Fruit fly (Drosophila melanogaster): Measurements from ENCODE around the gene Cyp12e1.

Gene Cyp12e1

DNA sequence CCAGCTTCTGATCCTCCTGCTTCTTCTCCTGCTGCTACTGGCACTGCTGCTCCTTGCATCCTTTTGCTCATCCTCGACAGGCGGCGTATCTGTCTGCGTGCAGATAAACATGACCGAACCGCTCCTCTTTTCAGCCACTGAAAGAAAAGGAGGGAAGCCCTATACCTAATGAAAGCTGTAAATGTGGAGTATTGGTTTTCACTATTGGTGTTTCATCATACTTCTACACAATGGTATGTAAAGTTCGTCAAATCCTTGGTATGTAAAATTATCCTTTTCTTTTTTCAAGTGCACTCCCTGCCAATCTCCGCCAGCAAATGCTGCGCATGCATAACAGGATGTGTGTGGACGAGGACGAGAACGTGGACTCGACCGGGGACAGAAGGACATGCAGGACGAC, 6.3 kb upstream of the Cyp12e1 start, which contains the start of gene CG46270:
CG46270 (minus strand) TSS at position 101 of the 400 bp plus-strand sequence.
- TF ChIP-seq CG6163 (GFP tag; IDR thresholded peaks at IDR 0.05) (no peak), salr (GFP tag; optimal IDR thresholded peaks at IDR 0.05) (no peak), Sox14 (GFP tag; optimal IDR thresholded peaks at IDR 0.05) (no peak), CG8319 (GFP tag; optimal IDR thresholded peaks at IDR 0.05) (no peak), pdm3 (GFP tag; optimal IDR thresholded peaks at IDR 0.05) (no peak), CG10669 (GFP tag; optimal IDR thresholded peaks at IDR 0.05) (no peak), CG15336 (GFP tag; IDR thresholded peaks at IDR 0.05) (no peak), Hr39 (GFP tag; optimal IDR thresholded peaks at IDR 0.05) (no peak), Eip93F (GFP tag; optimal IDR thresholded peaks at IDR 0.05) (no peak), Met (GFP tag; optimal IDR thresholded peaks at IDR 0.05) (no peak), CG6854 (GFP tag; optimal IDR thresholded peaks at IDR 0.05) (no peak), CG11762 (GFP tag; optimal IDR thresholded peaks at IDR 0.05; ENCODE audit: insufficient read depth) (no peak), Ets21C (GFP tag; optimal IDR thresholded peaks at IDR 0.05) (no peak), Eip75B (GFP tag; optimal IDR thresholded peaks at IDR 0.05) (no peak), Smox (GFP tag; optimal IDR thresholded peaks at IDR 0.05) (no peak), CG8632 (GFP tag; optimal IDR thresholded peaks at IDR 0.05) (no peak), achi (GFP tag; optimal IDR thresholded peaks at IDR 0.05) (no peak), esn (GFP tag; optimal IDR thresholded peaks at IDR 0.05) (no peak), Blimp-1 (GFP tag; optimal IDR thresholded peaks at IDR 0.05) (no peak)

DNA sequence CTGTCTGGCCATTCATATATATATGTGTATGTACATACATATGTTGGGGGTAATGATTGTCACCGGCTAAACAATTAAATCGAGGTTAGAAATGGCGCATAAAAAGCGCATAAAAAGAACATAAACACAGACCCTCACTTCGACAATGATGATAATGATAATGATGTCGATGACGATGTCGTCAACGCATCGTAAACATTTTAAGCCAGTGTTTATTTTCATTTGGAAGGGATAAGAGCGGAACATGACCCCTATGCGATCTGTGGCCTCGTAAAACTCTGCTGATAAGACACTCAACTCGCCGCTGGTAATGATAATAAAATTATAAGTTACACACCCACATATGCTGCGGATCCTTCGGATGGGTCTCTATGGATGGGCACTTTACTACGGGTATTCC, 3.5 kb upstream of the Cyp12e1 start:
- TF ChIP-seq svp (GFP tag): peak; percentile 72
- no peak for TF ChIP-seq Sox102F (GFP tag; optimal IDR thresholded peaks at IDR 0.05)
- no peak for TF ChIP-seq Gug (GFP tag; IDR thresholded peaks at IDR 0.05)

DNA sequence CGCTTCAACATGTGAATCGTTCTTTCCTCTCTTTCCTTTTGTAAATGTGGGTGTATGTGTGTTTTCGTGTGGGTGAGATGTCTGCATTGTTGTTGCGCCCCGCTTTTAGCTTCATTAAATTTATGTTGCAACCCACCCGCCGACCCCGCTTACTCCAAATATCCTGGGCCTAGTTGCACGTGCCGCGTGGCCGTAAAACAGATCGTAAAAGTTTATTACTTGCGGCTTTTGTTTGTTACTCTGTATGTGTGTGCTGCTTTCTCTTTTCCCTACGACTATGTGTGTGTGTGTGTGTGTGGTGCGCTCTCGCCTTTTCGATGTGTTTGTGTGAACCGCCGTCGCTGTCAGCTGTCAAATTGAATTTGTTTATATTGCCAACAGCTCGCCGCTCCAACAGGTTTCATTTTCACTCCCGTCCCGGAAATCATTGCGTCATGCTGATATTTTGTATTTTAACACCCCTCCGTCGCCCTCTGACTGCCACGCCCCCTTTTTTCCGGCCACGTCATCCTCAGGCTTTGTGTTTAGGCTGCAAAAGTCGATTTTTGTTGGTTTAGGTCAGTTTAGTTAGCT, 1.1 kb upstream of the Cyp12e1 start:
- TF ChIP-seq cyc (GFP tag; optimal IDR thresholded peaks at IDR 0.05): no peak
- TF ChIP-seq CG34406 (GFP tag; optimal IDR thresholded peaks at IDR 0.05): no peak
- TF ChIP-seq dsx (GFP tag; optimal IDR thresholded peaks at IDR 0.05; ENCODE audit: poor library complexity, severe bottlenecking): no peak
- TF ChIP-seq achi (GFP tag; optimal IDR thresholded peaks at IDR 0.05): no peak
- TF ChIP-seq dac (GFP tag; optimal IDR thresholded peaks at IDR 0.05): no peak
- no peak for TF ChIP-seq CG11902 (GFP tag; optimal IDR thresholded peaks at IDR 0.05)
- TF ChIP-seq svp (GFP tag): peak; percentile 23
- no peak for TF ChIP-seq acj6 (GFP tag; optimal IDR thresholded peaks at IDR 0.05)

DNA sequence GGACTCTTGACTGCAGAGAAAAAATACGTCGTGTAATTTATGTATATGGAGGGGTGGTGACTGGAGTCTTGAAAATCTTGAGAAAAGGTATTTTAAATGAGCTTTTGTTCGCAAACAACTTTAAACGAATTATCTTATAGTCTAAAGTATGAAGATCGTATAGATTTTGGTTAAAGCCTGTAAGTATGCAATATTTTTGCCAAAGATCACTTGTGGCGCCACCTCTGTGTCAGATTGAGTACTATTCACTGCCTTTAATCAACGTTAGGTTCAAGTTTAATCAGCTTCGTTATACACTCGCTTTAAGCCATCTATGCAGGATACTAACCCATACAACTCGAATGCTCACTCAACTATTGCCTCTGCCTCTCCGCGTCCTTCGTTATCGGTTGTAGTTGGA, 2.4 kb downstream of the Cyp12e1 start:
- TF ChIP-seq CG8632 (GFP tag; optimal IDR thresholded peaks at IDR 0.05) (no peak), fkh (GFP tag; optimal IDR thresholded peaks at IDR 0.05) (no peak), Gug (GFP tag; IDR thresholded peaks at IDR 0.05) (no peak)

DNA sequence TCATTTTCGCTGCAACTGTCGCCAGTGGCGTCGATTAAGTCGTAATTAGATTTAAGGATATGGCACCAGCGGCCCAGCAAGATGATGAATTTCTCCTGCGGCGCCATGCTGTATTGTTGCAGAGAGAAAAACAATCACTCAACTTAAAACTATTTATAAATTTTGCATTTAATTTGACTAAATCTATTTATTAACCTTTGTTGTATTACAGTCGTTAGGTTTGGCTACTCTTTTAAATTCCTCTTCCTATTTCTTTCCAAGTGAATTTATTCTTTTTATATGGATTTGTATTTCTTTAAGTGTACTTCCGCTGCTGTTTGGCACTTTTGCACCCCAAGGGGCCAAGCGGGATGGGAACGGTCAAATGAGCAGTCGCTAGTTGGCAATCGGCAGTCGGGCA, 14.4 kb downstream of the Cyp12e1 start:
- TF ChIP-seq svp (GFP tag) (peak; percentile 34), CG6163 (GFP tag; IDR thresholded peaks at IDR 0.05) (no peak)

DNA sequence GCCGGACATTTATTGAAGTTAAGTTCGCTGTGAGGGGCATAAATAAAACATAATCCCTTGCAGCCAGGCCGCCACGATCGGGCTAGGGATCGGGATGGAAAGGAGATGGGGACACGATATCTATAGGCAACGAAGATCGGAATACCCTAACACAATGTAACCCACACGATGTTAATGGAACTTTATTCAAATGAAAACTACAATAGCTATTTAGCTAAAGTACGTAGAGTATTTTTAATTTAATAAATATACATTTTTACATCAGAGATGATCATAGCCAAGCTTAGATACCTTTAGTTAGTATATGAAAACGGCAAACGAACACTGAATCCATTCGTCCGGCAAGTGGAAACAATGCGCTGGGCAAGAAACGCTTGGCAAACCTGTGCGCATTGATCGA, 20.3 kb downstream of the Cyp12e1 start:
- peak; percentile 59 for TF ChIP-seq CG8632 (GFP tag; optimal IDR thresholded peaks at IDR 0.05)
- no peak for TF ChIP-seq vri (GFP tag; optimal IDR thresholded peaks at IDR 0.05)
- TF ChIP-seq CG6854 (GFP tag; optimal IDR thresholded peaks at IDR 0.05): no peak
- 0 out of 2 replicates have a peak, but pooled peaks have one; percentile 20 for TF ChIP-seq CG15336 (GFP tag; IDR thresholded peaks at IDR 0.05)
- peak; percentile 77 for TF ChIP-seq CG10669 (GFP tag; optimal IDR thresholded peaks at IDR 0.05)
- peak; percentile 92 for TF ChIP-seq Eip78C (GFP tag)
- peak; percentile 74 for TF ChIP-seq spab (GFP tag; optimal IDR thresholded peaks at IDR 0.05)
- TF ChIP-seq CG4318 (GFP tag; optimal IDR thresholded peaks at IDR 0.05): peak; percentile 13
- peak; percentile 63 for TF ChIP-seq CG6808 (GFP tag; optimal IDR thresholded peaks at IDR 0.05)
- TF ChIP-seq esn (GFP tag; optimal IDR thresholded peaks at IDR 0.05): peak; percentile 48
- 0 out of 3 replicates have a peak, but pooled peaks have one; percentile 20 for TF ChIP-seq eg (GFP tag; IDR thresholded peaks at IDR 0.05)
- TF ChIP-seq topi (GFP tag; optimal IDR thresholded peaks at IDR 0.05): peak; percentile 49
- TF ChIP-seq CG31627 (GFP tag; optimal IDR thresholded peaks at IDR 0.05): no peak
- TF ChIP-seq CG32006 (GFP tag; optimal IDR thresholded peaks at IDR 0.05): peak; percentile 40
- no peak for TF ChIP-seq net (GFP tag; optimal IDR thresholded peaks at IDR 0.05)
- no peak for TF ChIP-seq Lpt (GFP tag; optimal IDR thresholded peaks at IDR 0.05)
- peak; percentile 74 for TF ChIP-seq CG10631 (GFP tag; optimal IDR thresholded peaks at IDR 0.05)
- peak; percentile 10 for TF ChIP-seq Smox (GFP tag; optimal IDR thresholded peaks at IDR 0.05)
- no peak for TF ChIP-seq CG11902 (GFP tag; optimal IDR thresholded peaks at IDR 0.05)
- TF ChIP-seq CG9139 (GFP tag; optimal IDR thresholded peaks at IDR 0.05): peak; percentile 68
- TF ChIP-seq Eip75B (GFP tag; optimal IDR thresholded peaks at IDR 0.05): peak; percentile 53
